Worm (Caenorhabditis elegans) whole organism, L4 larva: ENCODE data around the gene cyld-1.

Source experiments
- F49E8.2 ChIP-seq: sonication (generic microtip); optimal IDR thresholded peaks from 2 replicates; lab custom pipeline; 2016; ENCODE audit warnings: missing compliant biosample characterization, mild to moderate bottlenecking, missing genetic modification characterization, borderline replicate concordance
- ZK546.5 ChIP-seq, 2 experiments: sonication (generic microtip); optimal IDR thresholded peaks; 2 replicates each; lab custom pipeline; 2017; ENCODE audit warnings: missing biosample characterization in 2 of 2, missing genetic modification characterization in 2 of 2
- aly-2 ChIP-seq: sonication (generic microtip); optimal IDR thresholded peaks from 2 replicates; lab custom pipeline; 2018; ENCODE audit warnings: missing biosample characterization, missing genetic modification characterization
- ceh-82 ChIP-seq: sonication (generic microtip); optimal IDR thresholded peaks from 2 replicates; lab custom pipeline; 2017; ENCODE audit warnings: missing biosample characterization, missing genetic modification characterization
- hlh-30 ChIP-seq: sonication (generic microtip); optimal IDR thresholded peaks from 2 replicates; lab custom pipeline; 2017; ENCODE audit warnings: antibody characterized with exemption, mild to moderate bottlenecking, missing genetic modification characterization, missing compliant biosample characterization; ENCODE audit not compliant: insufficient read depth
- lsy-2 ChIP-seq, 2 experiments: fragments of 150-350 bp in 1 of 2; sonication (generic microtip) in 1 of 2; optimal IDR thresholded peaks; 2 replicates each; lab custom pipeline; 2014 to 2017; ENCODE audit warnings: missing biosample characterization in 2 of 2, missing genetic modification characterization in 2 of 2
- nhr-237 ChIP-seq: sonication (generic microtip); optimal IDR thresholded peaks from 2 replicates; lab custom pipeline; 2017; ENCODE audit warnings: missing biosample characterization, missing genetic modification characterization
- nhr-77 ChIP-seq: fragments of 150-350 bp; optimal IDR thresholded peaks from 2 replicates; lab custom pipeline; 2014; ENCODE audit warnings: missing biosample characterization, missing genetic modification characterization
- saeg-2 ChIP-seq: fragments of 200-800 bp; sonication (Bioruptor generic); IDR thresholded peaks from 2 replicates; pipeline ENCODE4 v1.3.6; 2022; ENCODE audit warnings: missing genetic modification reagents, missing genetic modification characterization, missing compliant biosample characterization
- set-16 ChIP-seq: fragments of 200-800 bp; sonication (Bioruptor generic); IDR thresholded peaks from 2 replicates; pipeline ENCODE4 v1.3.6; 2022; ENCODE audit warnings: missing genetic modification reagents, missing genetic modification characterization, missing compliant biosample characterization
- spr-1 ChIP-seq: sonication (generic microtip); optimal IDR thresholded peaks from 2 replicates; lab custom pipeline; 2016; ENCODE audit warnings: mild to moderate bottlenecking, missing genetic modification characterization, missing compliant biosample characterization
- ztf-11 ChIP-seq: fragments of 150-350 bp; optimal IDR thresholded peaks from 2 replicates; lab custom pipeline; 2014; ENCODE audit warnings: missing biosample characterization, missing genetic modification characterization

- TF ChIP-seq F49E8.2 (tag; lab: Kevin White, UChicago) (no peak), ZK546.5 (tag; optimal IDR thresholded peaks at IDR 0.05; lab: Kevin White, UChicago) (no peak), lsy-2 (tag; optimal IDR thresholded peaks at IDR 0.05; lab: Kevin White, UChicago) (no peak), ceh-82 (tag; lab: Kevin White, UChicago) (no peak), aly-2 (no peak), saeg-2 (GFP tag; lab: Robert Waterston, UW) (no peak), spr-1 (tag; lab: Kevin White, UChicago) (no peak), ztf-11 (no peak), hlh-30 (tag; lab: Kevin White, UChicago) (no peak), nhr-77 (tag; lab: Kevin White, UChicago) (no peak), set-16 (GFP tag; lab: Robert Waterston, UW) (no peak), nhr-237 (tag; lab: Kevin White, UChicago) (no peak)
These were observed 36.5 kb upstream of the cyld-1 start, which contains the start of gene K03H1.7 for ce11 chrIII:9946806-9947419.
